Fruit fly (Drosophila melanogaster) whole organism, prepupa: ENCODE data around the gene Dlic.

Source experiments
- Blimp-1 ChIP-seq: fragments of 200-800 bp; sonication (Bioruptor generic); optimal IDR thresholded peaks from 3 replicates; lab custom pipeline; 2017; ENCODE audit warnings: missing biosample characterization, missing genetic modification characterization, mild to moderate bottlenecking, moderate library complexity, missing genetic modification reagents
- CG10631 ChIP-seq: fragments of 200-800 bp; sonication (Bioruptor generic); optimal IDR thresholded peaks from 2 replicates; lab custom pipeline; 2016; ENCODE audit warnings: missing biosample characterization, missing genetic modification characterization
- CG10669 ChIP-seq: fragments of 200-800 bp; sonication (Bioruptor generic); optimal IDR thresholded peaks from 3 replicates; lab custom pipeline; 2018; ENCODE audit warnings: missing biosample characterization, mild to moderate bottlenecking, missing genetic modification characterization, moderate library complexity
- CG11294 ChIP-seq: fragments of 200-800 bp; sonication (Bioruptor generic); IDR thresholded peaks from 2 replicates; pipeline ENCODE4 v1.3.6; 2022; ENCODE audit warnings: missing biosample characterization, missing genetic modification characterization
- CG11762 ChIP-seq: fragments of 200-800 bp; sonication (Bioruptor generic); optimal IDR thresholded peaks from 3 replicates; lab custom pipeline; 2016; ENCODE audit warnings: missing biosample characterization, missing genetic modification characterization; ENCODE audit not compliant: insufficient read depth
- CG3032 ChIP-seq: fragments of 200-800 bp; optimal IDR thresholded peaks from 2 replicates; lab custom pipeline; 2019; ENCODE audit warnings: missing biosample characterization, mild to moderate bottlenecking, missing genetic modification characterization, moderate library complexity
- CG31627 ChIP-seq: fragments of 200-800 bp; sonication (Bioruptor generic); optimal IDR thresholded peaks from 3 replicates; lab custom pipeline; 2016; ENCODE audit warnings: missing biosample characterization, missing genetic modification characterization
- CG3919 ChIP-seq: fragments of 200-800 bp; sonication (Bioruptor generic); optimal IDR thresholded peaks from 3 replicates; lab custom pipeline; 2016; ENCODE audit warnings: missing biosample characterization, missing genetic modification characterization
- CG4318 ChIP-seq: fragments of 200-800 bp; sonication (Bioruptor generic); optimal IDR thresholded peaks from 3 replicates; lab custom pipeline; 2017; ENCODE audit warnings: missing biosample characterization, mild to moderate bottlenecking, missing genetic modification characterization
- CG6163 ChIP-seq: fragments of 200-800 bp; sonication (Bioruptor generic); IDR thresholded peaks from 3 replicates; pipeline ENCODE4 v1.3.6; 2022; ENCODE audit warnings: missing biosample characterization, missing genetic modification characterization
- CG6792 ChIP-seq: fragments of 200-800 bp; sonication (Bioruptor generic); optimal IDR thresholded peaks from 3 replicates; lab custom pipeline; 2016; ENCODE audit warnings: missing biosample characterization, missing genetic modification characterization
- CG6854 ChIP-seq: fragments of 200-800 bp; sonication (Bioruptor generic); optimal IDR thresholded peaks from 2 replicates; lab custom pipeline; 2017; ENCODE audit warnings: missing biosample characterization, mild to moderate bottlenecking, missing genetic modification characterization
- CG7368 ChIP-seq: fragments of 200-800 bp; sonication (Bioruptor generic); optimal IDR thresholded peaks from 3 replicates; lab custom pipeline; 2016; ENCODE audit warnings: missing biosample characterization, missing genetic modification characterization
- CG8119 ChIP-seq: fragments of 200-800 bp; sonication (Bioruptor generic); IDR thresholded peaks from 3 replicates; pipeline ENCODE4 v1.3.6; 2022; ENCODE audit warnings: missing biosample characterization, missing genetic modification characterization
- CG8319 ChIP-seq: fragments of 200-800 bp; sonication (Bioruptor generic); optimal IDR thresholded peaks from 3 replicates; lab custom pipeline; 2016; ENCODE audit warnings: missing biosample characterization, missing genetic modification characterization
- CG8632 ChIP-seq: fragments of 200-800 bp; sonication (Bioruptor generic); optimal IDR thresholded peaks from 3 replicates; lab custom pipeline; 2016; ENCODE audit warnings: missing biosample characterization, missing genetic modification characterization
- Eip75B ChIP-seq: fragments of 200-800 bp; sonication (Bioruptor generic); optimal IDR thresholded peaks from 3 replicates; lab custom pipeline; 2016; ENCODE audit warnings: missing biosample characterization, missing genetic modification characterization
- Eip78C ChIP-seq: fragments of 200-800 bp; sonication (Bioruptor generic); peaks from one replicate; lab custom pipeline; 2016; ENCODE audit warnings: missing biosample characterization, missing genetic modification characterization
- Eip93F ChIP-seq: fragments of 200-800 bp; sonication (Bioruptor generic); optimal IDR thresholded peaks from 2 replicates; lab custom pipeline; 2016; ENCODE audit warnings: missing biosample characterization, mild to moderate bottlenecking, missing genetic modification characterization
- Ets21C ChIP-seq: fragments of 200-800 bp; sonication (Bioruptor generic); optimal IDR thresholded peaks from 3 replicates; lab custom pipeline; 2016; ENCODE audit warnings: missing biosample characterization, missing genetic modification characterization
- Hr38 ChIP-seq: sonication (Bioruptor generic); optimal IDR thresholded peaks from 2 replicates; lab custom pipeline; 2016; ENCODE audit warnings: missing biosample characterization, missing genetic modification characterization
- Hr39 ChIP-seq: fragments of 200-800 bp; sonication (Bioruptor generic); optimal IDR thresholded peaks from 2 replicates; lab custom pipeline; 2016; ENCODE audit warnings: missing biosample characterization, missing genetic modification characterization
- Hr4 ChIP-seq: fragments of 200-800 bp; sonication (Bioruptor generic); optimal IDR thresholded peaks from 3 replicates; lab custom pipeline; 2016; ENCODE audit warnings: missing biosample characterization, missing genetic modification characterization
- Lpt ChIP-seq: fragments of 200-800 bp; sonication (Bioruptor generic); optimal IDR thresholded peaks from 3 replicates; lab custom pipeline; 2016; ENCODE audit warnings: missing biosample characterization, missing genetic modification characterization
- Met ChIP-seq: fragments of 200-800 bp; sonication (Bioruptor generic); optimal IDR thresholded peaks from 3 replicates; lab custom pipeline; 2016; ENCODE audit warnings: missing biosample characterization, missing genetic modification characterization
- OdsH ChIP-seq: fragments of 200-800 bp; sonication (Bioruptor generic); optimal IDR thresholded peaks from 3 replicates; lab custom pipeline; 2016; ENCODE audit warnings: missing biosample characterization, missing genetic modification characterization
- Smox ChIP-seq: fragments of 200-800 bp; sonication (Bioruptor generic); optimal IDR thresholded peaks from 3 replicates; lab custom pipeline; 2016; ENCODE audit warnings: missing biosample characterization, missing genetic modification characterization
- Sox102F ChIP-seq: fragments of 200-800 bp; sonication (Bioruptor generic); optimal IDR thresholded peaks from 2 replicates; lab custom pipeline; 2016; ENCODE audit warnings: missing biosample characterization, mild to moderate bottlenecking, missing genetic modification characterization
- Sox14 ChIP-seq: fragments of 200-800 bp; sonication (Bioruptor generic); optimal IDR thresholded peaks from 3 replicates; lab custom pipeline; 2016; ENCODE audit warnings: missing biosample characterization, missing genetic modification characterization
- achi ChIP-seq: fragments of 200-800 bp; sonication (Bioruptor generic); optimal IDR thresholded peaks from 3 replicates; lab custom pipeline; 2016; ENCODE audit warnings: missing biosample characterization, missing genetic modification characterization
- acj6 ChIP-seq: fragments of 200-800 bp; sonication (Bioruptor generic); optimal IDR thresholded peaks from 3 replicates; lab custom pipeline; 2016; ENCODE audit warnings: missing biosample characterization, missing genetic modification characterization
- cyc ChIP-seq: fragments of 200-800 bp; sonication (Bioruptor generic); optimal IDR thresholded peaks from 3 replicates; lab custom pipeline; 2016; ENCODE audit warnings: missing biosample characterization, missing genetic modification characterization
- dac ChIP-seq: fragments of 200-800 bp; sonication (Bioruptor generic); optimal IDR thresholded peaks from 2 replicates; lab custom pipeline; 2017; ENCODE audit warnings: missing biosample characterization, mild to moderate bottlenecking, missing genetic modification characterization
- dsx ChIP-seq: fragments of 200-800 bp; optimal IDR thresholded peaks from 3 replicates; lab custom pipeline; 2019; ENCODE audit warnings: missing biosample characterization, mild to moderate bottlenecking, missing genetic modification characterization, moderate library complexity; ENCODE audit not compliant: poor library complexity, severe bottlenecking
- eg ChIP-seq: fragments of 200-800 bp; sonication (Bioruptor generic); IDR thresholded peaks from 3 replicates; pipeline ENCODE4 v1.3.6; 2022; ENCODE audit warnings: missing biosample characterization, missing genetic modification characterization
- esn ChIP-seq: fragments of 200-800 bp; sonication (Bioruptor generic); optimal IDR thresholded peaks from 2 replicates; lab custom pipeline; 2016; ENCODE audit warnings: missing biosample characterization, mild to moderate bottlenecking, missing genetic modification characterization, moderate library complexity
- fkh ChIP-seq: fragments of 200-800 bp; sonication (Bioruptor generic); optimal IDR thresholded peaks from 3 replicates; lab custom pipeline; 2017; ENCODE audit warnings: missing biosample characterization, mild to moderate bottlenecking, missing genetic modification characterization, moderate library complexity
- lz ChIP-seq: fragments of 200-800 bp; sonication (Bioruptor generic); optimal IDR thresholded peaks from 3 replicates; lab custom pipeline; 2016; ENCODE audit warnings: missing biosample characterization, missing genetic modification characterization
- pdm3 ChIP-seq: fragments of 200-800 bp; sonication (Bioruptor generic); optimal IDR thresholded peaks from 3 replicates; lab custom pipeline; 2016; ENCODE audit warnings: missing biosample characterization, missing genetic modification characterization
- spab ChIP-seq: fragments of 200-800 bp; sonication (Bioruptor generic); optimal IDR thresholded peaks from 2 replicates; lab custom pipeline; 2017; ENCODE audit warnings: missing biosample characterization, mild to moderate bottlenecking, missing genetic modification characterization, missing genetic modification reagents
- ss ChIP-seq, 2 experiments: fragments of 200-800 bp; sonication (Bioruptor generic); optimal IDR thresholded peaks; 2 replicates in 1 of 2; 3 replicates in 1 of 2; lab custom pipeline; 2017 to 2018; ENCODE audit warnings: mild to moderate bottlenecking in 2 of 2, missing biosample characterization in 2 of 2, missing genetic modification characterization in 2 of 2, moderate library complexity in 1 of 2
- svp ChIP-seq: fragments of 200-800 bp; sonication (Bioruptor generic); peaks from one replicate; lab custom pipeline; 2016; ENCODE audit warnings: missing biosample characterization, missing genetic modification characterization
- topi ChIP-seq: fragments of 200-800 bp; sonication (Bioruptor generic); optimal IDR thresholded peaks from 3 replicates; lab custom pipeline; 2016; ENCODE audit warnings: missing biosample characterization, missing genetic modification characterization
- vri ChIP-seq: fragments of 200-800 bp; sonication (Bioruptor generic); optimal IDR thresholded peaks from 3 replicates; lab custom pipeline; 2016; ENCODE audit warnings: missing biosample characterization, mild to moderate bottlenecking, missing genetic modification characterization

The Dlic gene

DNA sequence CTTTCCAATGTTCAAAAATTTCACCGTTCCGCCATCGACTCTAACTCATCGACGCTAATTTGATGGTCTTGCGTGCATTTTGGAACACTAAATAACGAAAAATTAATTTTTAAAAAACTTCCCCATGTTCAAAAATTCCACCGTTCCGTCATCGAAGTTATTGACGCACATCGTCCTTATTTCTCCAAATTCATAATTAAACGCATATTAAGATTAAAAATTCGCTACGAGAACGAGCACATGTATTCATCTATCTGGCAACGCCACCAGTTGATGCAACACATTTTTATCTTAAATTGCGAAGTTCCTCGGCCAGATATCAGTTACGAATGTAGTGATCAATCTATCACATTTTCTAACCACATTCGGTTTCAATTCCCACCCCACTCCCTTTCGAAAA, 5.0 kb upstream of the Dlic start, which contains the start of gene Lint-1:
Gene Lint-1 (plus strand): TSS at position 123 of the 400 bp plus-strand sequence.
- peak; percentile 35 for TF ChIP-seq Smox
- peak; percentile 27 for TF ChIP-seq cyc (GFP tag; lab: Kevin White, UChicago)
- no peak for TF ChIP-seq Sox14 (GFP tag; lab: Kevin White, UChicago)
- TF ChIP-seq Met (GFP tag; lab: Kevin White, UChicago): peak; percentile 34
- TF ChIP-seq dsx (GFP tag; lab: Kevin White, UChicago): no peak
- TF ChIP-seq pdm3: peak; percentile 49
- TF ChIP-seq CG8119 (GFP tag; lab: Robert Waterston, UW): no peak
- TF ChIP-seq svp (GFP tag; lab: Kevin White, UChicago): peak; percentile 69
- TF ChIP-seq Sox102F (GFP tag; lab: Kevin White, UChicago): peak; percentile 13
- TF ChIP-seq CG10631: peak; percentile 5
- TF ChIP-seq CG31627 (GFP tag; lab: Kevin White, UChicago): peak; percentile 48
- TF ChIP-seq CG4318 (GFP tag; lab: Kevin White, UChicago): no peak
- peak; percentile 54 for TF ChIP-seq vri (GFP tag; lab: Kevin White, UChicago)
- TF ChIP-seq Hr4 (GFP tag; lab: Kevin White, UChicago): peak; percentile 15
- peak; percentile 5 for TF ChIP-seq Eip75B (GFP tag; lab: Kevin White, UChicago)
- TF ChIP-seq esn (GFP tag; lab: Kevin White, UChicago): peak; percentile 16
- TF ChIP-seq CG3919 (GFP tag; lab: Kevin White, UChicago): peak; percentile 5
- peak; percentile 40 for TF ChIP-seq topi (GFP tag; lab: Kevin White, UChicago)
- peak; percentile 54 for TF ChIP-seq lz (GFP tag; lab: Kevin White, UChicago)
- no peak for TF ChIP-seq CG6163 (GFP tag; lab: Robert Waterston, UW)
- peak; percentile 52 for TF ChIP-seq Hr39
- peak; percentile 3 for TF ChIP-seq achi
- TF ChIP-seq OdsH (GFP tag; lab: Kevin White, UChicago): peak; percentile 43
- peak; percentile 5 for TF ChIP-seq CG8632 (GFP tag; lab: Kevin White, UChicago)
- TF ChIP-seq acj6: peak; percentile 23
- no peak for TF ChIP-seq CG7368 (GFP tag; lab: Kevin White, UChicago)
- TF ChIP-seq Ets21C (GFP tag; lab: Kevin White, UChicago): peak; percentile 18
- TF ChIP-seq Eip78C (GFP tag; lab: Kevin White, UChicago): peak; percentile 60
- TF ChIP-seq eg (GFP tag; lab: Robert Waterston, UW): 0 out of 3 replicates have a peak, but pooled peaks have one; percentile 24

DNA sequence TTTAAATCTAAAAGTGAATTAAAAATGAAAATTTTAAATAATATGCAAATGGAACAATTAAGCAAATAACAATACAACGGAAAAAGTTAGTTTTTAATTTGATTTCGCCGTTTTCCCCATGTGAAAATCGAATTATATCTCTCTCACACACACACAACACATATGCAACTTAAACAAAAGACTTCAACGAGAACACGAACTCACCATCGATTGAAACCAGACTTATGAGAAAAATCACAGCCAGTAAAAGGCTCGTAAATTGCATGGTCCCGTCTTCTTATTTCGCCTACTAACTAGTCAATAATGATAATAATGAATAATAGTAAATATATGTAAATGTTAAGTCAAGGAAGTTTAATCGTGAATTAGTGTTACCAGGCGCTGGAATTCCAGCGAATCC, 808 bp upstream of the Dlic start:
- TF ChIP-seq Eip93F (GFP tag; lab: Kevin White, UChicago): peak; percentile 28
- no peak for TF ChIP-seq CG8319
- TF ChIP-seq Lpt: no peak
- TF ChIP-seq ss (GFP tag; optimal IDR thresholded peaks at IDR 0.05; lab: Kevin White, UChicago): no peak
- no peak for TF ChIP-seq CG6792 (GFP tag; lab: Kevin White, UChicago)
- TF ChIP-seq CG3919 (GFP tag; lab: Kevin White, UChicago): no peak

DNA sequence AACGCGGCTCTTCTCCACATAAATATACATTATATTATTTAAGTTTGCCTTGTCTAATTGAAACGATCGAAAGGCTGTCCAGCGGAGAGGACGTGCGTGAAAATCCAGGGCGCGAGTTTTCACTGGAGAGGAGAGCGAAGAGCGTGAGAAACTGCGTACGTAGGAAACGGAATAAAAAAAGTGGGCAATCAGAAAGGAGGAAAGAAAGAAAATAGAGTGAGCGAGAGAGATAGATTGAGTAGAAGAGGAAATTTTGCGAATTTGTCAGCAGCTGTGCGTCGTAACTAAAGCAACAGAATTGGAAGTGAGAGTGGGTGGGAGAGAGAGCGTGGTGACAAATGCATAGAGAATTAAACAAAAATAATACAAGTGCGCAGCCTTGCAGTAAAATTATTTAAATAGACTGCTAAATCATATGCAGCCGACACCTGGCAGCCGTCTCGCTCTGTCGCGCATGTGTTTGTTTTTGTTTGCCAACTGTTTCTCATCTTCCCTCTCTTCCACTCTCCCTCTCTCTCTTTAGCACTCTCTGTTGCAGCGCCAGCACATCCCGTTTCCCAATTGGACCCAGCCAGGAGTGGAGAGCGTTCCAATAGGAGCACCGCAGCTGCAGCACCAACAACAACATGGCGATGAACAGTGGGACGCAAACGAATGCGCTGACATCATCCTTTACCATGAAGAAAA, 433 bp downstream of the Dlic start:
- TF ChIP-seq dac: no peak
- TF ChIP-seq CG11762 (GFP tag; lab: Kevin White, UChicago): no peak
- TF ChIP-seq Blimp-1: no peak
- TF ChIP-seq CG8632 (GFP tag; lab: Kevin White, UChicago): no peak
- peak; percentile 38 for TF ChIP-seq dsx (GFP tag; lab: Kevin White, UChicago)
- no peak for TF ChIP-seq CG8119 (GFP tag; lab: Robert Waterston, UW)
- TF ChIP-seq CG8319: no peak
- TF ChIP-seq CG6792 (GFP tag; lab: Kevin White, UChicago): no peak
- TF ChIP-seq Sox102F (GFP tag; lab: Kevin White, UChicago): no peak
- peak; percentile 63 for TF ChIP-seq fkh (GFP tag; lab: Kevin White, UChicago)
- TF ChIP-seq CG31627 (GFP tag; lab: Kevin White, UChicago): no peak
- TF ChIP-seq Hr38 (GFP tag; lab: Kevin White, UChicago): no peak
- no peak for TF ChIP-seq CG6854
- TF ChIP-seq CG3032: no peak
- no peak for TF ChIP-seq CG7368 (GFP tag; lab: Kevin White, UChicago)
- peak; percentile 9 for TF ChIP-seq esn (GFP tag; lab: Kevin White, UChicago)
- peak; percentile 29 for TF ChIP-seq CG10669 (GFP tag; lab: Kevin White, UChicago)
- no peak for TF ChIP-seq vri (GFP tag; lab: Kevin White, UChicago)
- no peak for TF ChIP-seq Eip93F (GFP tag; lab: Kevin White, UChicago)
- no peak for TF ChIP-seq pdm3
- TF ChIP-seq Eip78C (GFP tag; lab: Kevin White, UChicago): peak; percentile 75
- TF ChIP-seq cyc (GFP tag; lab: Kevin White, UChicago): no peak
- peak; percentile 71 for TF ChIP-seq CG6163 (GFP tag; lab: Robert Waterston, UW)
- TF ChIP-seq lz (GFP tag; lab: Kevin White, UChicago): no peak
- no peak for TF ChIP-seq spab
- TF ChIP-seq eg (GFP tag; lab: Robert Waterston, UW): peak; percentile 14; the same call in 1 of the 3 replicates
- TF ChIP-seq ss (GFP tag; optimal IDR thresholded peaks at IDR 0.05; lab: Kevin White, UChicago): peak; percentile 40
- TF ChIP-seq topi (GFP tag; lab: Kevin White, UChicago): no peak
- no peak for TF ChIP-seq CG11294
- no peak for TF ChIP-seq Met (GFP tag; lab: Kevin White, UChicago)
